Fruit fly (Drosophila melanogaster) whole organism: ENCODE data around the gene CG31638.

Source experiments
- CG8478 ChIP-seq: fragments of >200 bp; optimal IDR thresholded peaks from 2 replicates; lab custom pipeline; 2018; ENCODE audit warnings: inconsistent platforms
- Dll ChIP-seq: fragments of >200 bp; optimal IDR thresholded peaks from 2 replicates; lab custom pipeline; 2017
- pan ChIP-seq: fragments of >200 bp; optimal IDR thresholded peaks from 2 replicates; lab custom pipeline; 2017
- psq ChIP-seq: fragments of >200 bp; optimal IDR thresholded peaks from 2 replicates; lab custom pipeline; 2017
- usp ChIP-seq: fragments of >200 bp; optimal IDR thresholded peaks from 2 replicates; lab custom pipeline; 2017; ENCODE audit warnings: missing biosample characterization, missing genetic modification characterization, mixed read lengths

DNA sequence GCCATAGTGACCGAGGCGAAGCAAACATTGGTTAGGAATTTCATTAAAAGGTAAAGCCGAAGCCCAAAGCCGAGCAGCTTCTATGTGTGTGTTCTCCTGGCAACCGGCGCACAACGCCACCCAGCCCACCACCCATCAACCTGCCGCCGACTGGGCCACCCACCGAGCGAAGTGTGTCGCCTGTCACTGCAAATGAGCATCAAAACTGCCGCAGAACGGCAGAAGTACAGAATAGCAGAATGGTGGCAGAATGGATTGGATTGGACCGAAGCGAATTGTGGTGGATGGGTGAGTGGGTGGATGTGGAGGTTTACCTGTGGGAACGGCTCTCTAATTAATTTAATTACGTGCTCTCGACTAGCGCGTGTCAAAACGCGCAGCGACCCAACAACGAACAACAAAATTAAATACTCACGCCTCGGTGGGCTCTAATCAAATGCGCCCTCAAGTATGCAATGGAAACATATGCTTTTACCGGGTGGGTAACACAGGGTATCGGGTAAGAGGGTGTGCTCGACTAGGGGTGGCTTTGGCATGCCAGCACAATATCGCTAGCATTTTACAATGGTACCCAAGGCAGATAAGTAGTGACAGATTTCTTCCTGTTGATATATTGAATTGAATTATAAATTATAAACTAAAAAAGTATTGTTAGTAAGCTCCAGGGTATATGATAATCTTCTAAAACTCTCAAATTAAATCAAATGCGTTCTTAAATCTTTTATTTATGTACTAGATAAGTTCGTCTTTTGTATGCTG is 48.9 kb downstream of the CG31638 start:
- TF ChIP-seq pan (lab: Kevin White, UChicago) = peak; percentile 3
- no peak for TF ChIP-seq usp (GFP tag; lab: Kevin White, UChicago)
- no peak for TF ChIP-seq CG8478 (lab: Kevin White, UChicago)
- no peak for TF ChIP-seq psq
- no peak for TF ChIP-seq Dll (lab: Kevin White, UChicago)
